Worm (Caenorhabditis elegans) whole organism, young adult: ENCODE measurements around the gene F57B9.8.

Source experiments
- F39B2.1 ChIP-seq: fragments of 200-800 bp; sonication (Bioruptor generic); IDR thresholded peaks from 2 replicates; pipeline ENCODE4 v1.3.6; 2022; ENCODE audit warnings: missing genetic modification reagents, missing genetic modification characterization, missing compliant biosample characterization
- pha-4 ChIP-seq: fragments of 150-350 bp; sonication (generic microtip); optimal IDR thresholded peaks from 2 replicates; lab custom pipeline; 2014; ENCODE audit warnings: missing biosample characterization, missing genetic modification reagents, missing genetic modification characterization
- rcor-1 ChIP-seq: fragments of 200-800 bp; sonication (Bioruptor generic); IDR thresholded peaks from 2 replicates; pipeline ENCODE4 v1.3.6; 2022; ENCODE audit warnings: missing genetic modification reagents, missing genetic modification characterization, missing compliant biosample characterization
- rec-8 ChIP-seq, 2 experiments: sonication (generic microtip); optimal IDR thresholded peaks; 2 replicates each; lab custom pipeline; 2016; ENCODE audit warnings: mild to moderate bottlenecking in 2 of 2, missing genetic modification characterization in 2 of 2, missing genetic modification reagents in 2 of 2, missing genotype in 2 of 2, missing biosample characterization in 1 of 2, missing compliant biosample characterization in 1 of 2, moderate library complexity in 1 of 2
- tlf-1 ChIP-seq: fragments of 200-800 bp; sonication (Bioruptor generic); optimal IDR thresholded peaks from 2 replicates; lab custom pipeline; 2018; ENCODE audit warnings: mild to moderate bottlenecking, missing genetic modification characterization, missing compliant biosample characterization
- zfh-2 ChIP-seq: fragments of 200-800 bp; sonication (Bioruptor generic); conservative IDR thresholded peaks from 2 replicates; pipeline ENCODE4 v1.3.6; 2022; ENCODE audit warnings: missing genetic modification reagents, missing genetic modification characterization, missing compliant biosample characterization
- zim-3 ChIP-seq: sonication (generic microtip); optimal IDR thresholded peaks from 2 replicates; lab custom pipeline; 2017; ENCODE audit warnings: mild to moderate bottlenecking, missing genetic modification characterization, moderate library complexity, missing compliant biosample characterization
- ztf-3 ChIP-seq: fragments of 200-800 bp; sonication (Bioruptor generic); optimal IDR thresholded peaks from 2 replicates; lab custom pipeline; 2018; ENCODE audit warnings: mild to moderate bottlenecking, missing genetic modification characterization, missing compliant biosample characterization

ce11 chrIII:6953978-6954377 is 18.9 kb upstream of the F57B9.8 start:
- no peak for TF ChIP-seq rec-8 (tag; optimal IDR thresholded peaks at IDR 0.05; lab: Kevin White, UChicago)
- no peak for TF ChIP-seq rcor-1
- no peak for TF ChIP-seq zfh-2 (GFP tag; lab: Robert Waterston, UW)
- TF ChIP-seq zim-3: no peak
- TF ChIP-seq F39B2.1: no peak
- TF ChIP-seq tlf-1: no peak
- TF ChIP-seq pha-4 (tag; lab: Kevin White, UChicago): no peak
- TF ChIP-seq ztf-3: no peak
